Worm (Caenorhabditis elegans): ENCODE results near the gene josd-1.

josd-1 gene

DNA sequence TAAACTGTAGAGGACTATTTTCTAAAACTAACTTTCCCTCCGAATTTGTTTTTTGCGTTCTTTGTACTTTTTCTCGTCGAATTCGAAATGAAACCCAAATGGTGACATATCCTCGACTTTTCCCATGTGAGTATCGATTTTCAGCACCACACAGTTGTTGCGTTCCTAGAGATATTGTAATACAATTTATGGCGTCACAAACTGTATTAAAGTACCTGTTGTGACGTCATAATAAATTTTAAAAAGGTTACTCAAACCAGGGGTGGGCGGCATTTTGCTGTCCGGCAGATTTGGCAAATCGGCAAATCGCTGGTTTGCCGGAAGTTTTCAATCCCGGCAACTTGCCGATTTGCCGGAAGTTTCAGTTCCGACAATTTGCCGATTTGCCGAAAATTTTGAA lies 35.7 kb upstream of the josd-1 start:
- TF ChIP-seq zip-8 (tag; optimal IDR thresholded peaks at IDR 0.05) (peak; percentile 93), nhr-76 (tag; optimal IDR thresholded peaks at IDR 0.05) (no peak)

DNA sequence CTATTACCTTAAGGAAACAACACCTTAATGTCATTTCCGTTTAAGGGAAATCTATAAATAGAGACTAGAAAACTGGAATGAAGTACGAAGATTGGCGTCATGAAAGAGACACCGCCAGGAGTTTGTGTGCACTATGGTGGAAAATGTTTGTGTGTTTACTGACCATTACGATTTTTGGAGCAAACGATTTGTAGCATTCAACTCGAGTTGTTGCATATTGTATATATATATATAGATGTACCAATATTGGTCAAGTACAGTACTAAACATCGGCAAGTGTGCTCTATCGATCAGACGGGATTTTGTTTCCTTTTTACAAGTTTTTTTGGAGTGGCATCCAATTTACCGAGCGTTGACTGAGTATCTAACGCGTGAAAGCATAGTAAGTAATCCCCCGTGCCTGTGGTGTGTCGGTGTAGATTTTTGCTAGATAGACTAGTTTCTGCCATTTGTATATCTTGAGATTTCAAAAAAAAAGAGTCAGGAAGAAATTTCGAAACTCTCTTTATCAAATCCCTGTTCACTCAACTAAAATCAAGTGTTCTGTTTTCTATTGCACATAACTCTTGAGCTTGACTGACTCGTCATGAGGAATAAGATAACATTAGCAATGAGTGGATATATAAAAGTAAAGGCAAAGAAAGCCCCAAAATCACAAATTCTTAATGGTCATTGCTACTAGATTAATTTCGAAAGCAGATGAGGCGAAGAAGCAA lies 34.5 kb upstream of the josd-1 start, which contains the start of the genes twk-45 and Y71H2AM.25:
Gene twk-45 (minus strand): TSS at position 101 of the 716 bp plus-strand sequence.
Gene Y71H2AM.25 (plus strand): TSS at position 666 of the 716 bp plus-strand sequence.
- no peak for TF ChIP-seq flh-1 (GFP tag; optimal IDR thresholded peaks at IDR 0.05)
- no peak for TF ChIP-seq nhr-76 (tag; optimal IDR thresholded peaks at IDR 0.05)
- no peak for TF ChIP-seq ztf-11 (tag; optimal IDR thresholded peaks at IDR 0.05)
- no peak for TF ChIP-seq blmp-1 (tag; optimal IDR thresholded peaks at IDR 0.05)
- no peak for TF ChIP-seq elt-3 (tag; optimal IDR thresholded peaks at IDR 0.05)
- no peak for TF ChIP-seq tbx-8 (GFP tag; optimal IDR thresholded peaks at IDR 0.05)
- no peak for TF ChIP-seq sptf-1 (tag; optimal IDR thresholded peaks at IDR 0.05)
- no peak for TF ChIP-seq nhr-2 (tag; optimal IDR thresholded peaks at IDR 0.05)
- no peak for TF ChIP-seq nhr-237 (tag; optimal IDR thresholded peaks at IDR 0.05)
- TF ChIP-seq ceh-39 (tag; optimal IDR thresholded peaks at IDR 0.05), result no peak
- no peak for TF ChIP-seq pha-4 (tag; optimal IDR thresholded peaks at IDR 0.05)
- no peak for TF ChIP-seq mab-5 (tag; optimal IDR thresholded peaks at IDR 0.05)
- no peak for TF ChIP-seq lin-32 (GFP tag; optimal IDR thresholded peaks at IDR 0.05)
- no peak for TF ChIP-seq nhr-12 (tag; optimal IDR thresholded peaks at IDR 0.05)
- no peak for TF ChIP-seq nhr-28 (tag; optimal IDR thresholded peaks at IDR 0.05)
- no peak for TF ChIP-seq lsy-2 (tag; optimal IDR thresholded peaks at IDR 0.05)
- no peak for TF ChIP-seq unc-62 (GFP tag; optimal IDR thresholded peaks at IDR 0.05)
- no peak for TF ChIP-seq M03D4.4 (tag; optimal IDR thresholded peaks at IDR 0.05)

DNA sequence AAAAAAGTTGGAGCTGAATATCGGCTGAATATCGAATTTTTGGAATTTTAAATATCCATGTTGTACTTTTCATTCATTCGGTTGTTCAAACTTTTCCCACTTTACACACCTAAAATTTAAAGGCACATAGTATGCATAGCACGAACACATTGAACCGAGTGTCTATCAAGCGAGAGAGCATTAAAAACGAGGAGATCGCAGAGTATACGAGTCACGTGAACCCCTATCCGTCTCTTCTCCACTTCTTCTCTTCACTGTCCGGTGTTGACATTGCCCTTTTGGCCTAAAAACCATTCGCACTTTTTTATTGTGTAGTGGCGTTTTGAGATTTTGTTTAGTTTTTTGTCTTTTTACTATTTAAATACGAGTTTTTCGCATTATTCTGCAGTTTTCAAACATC lies 32.0 kb upstream of the josd-1 start:
- TF ChIP-seq pha-4 (tag; optimal IDR thresholded peaks at IDR 0.05) (peak; percentile 34), ceh-39 (tag; optimal IDR thresholded peaks at IDR 0.05) (no peak), nhr-2 (tag; optimal IDR thresholded peaks at IDR 0.05) (peak; percentile 49), unc-62 (GFP tag; optimal IDR thresholded peaks at IDR 0.05) (peak; percentile 17)

ce11 chrIII:2805084-2805483 lies 31.4 kb upstream of the josd-1 start, which contains the start of gene Y71H2AM.3:
Y71H2AM.3 (plus strand) TSS chrIII:2805430.
- TF ChIP-seq nhr-237 (tag; optimal IDR thresholded peaks at IDR 0.05) (peak; percentile 35), elt-1 (tag; optimal IDR thresholded peaks at IDR 0.05; ENCODE audit: borderline replicate concordance, insufficient read depth) (no peak), lsy-2 (tag; optimal IDR thresholded peaks at IDR 0.05) (peak; percentile 1), M03D4.4 (tag; optimal IDR thresholded peaks at IDR 0.05) (no peak), ces-1 (GFP tag; optimal IDR thresholded peaks at IDR 0.05) (peak; percentile 66), unc-39 (tag; optimal IDR thresholded peaks at IDR 0.05) (no peak)

DNA sequence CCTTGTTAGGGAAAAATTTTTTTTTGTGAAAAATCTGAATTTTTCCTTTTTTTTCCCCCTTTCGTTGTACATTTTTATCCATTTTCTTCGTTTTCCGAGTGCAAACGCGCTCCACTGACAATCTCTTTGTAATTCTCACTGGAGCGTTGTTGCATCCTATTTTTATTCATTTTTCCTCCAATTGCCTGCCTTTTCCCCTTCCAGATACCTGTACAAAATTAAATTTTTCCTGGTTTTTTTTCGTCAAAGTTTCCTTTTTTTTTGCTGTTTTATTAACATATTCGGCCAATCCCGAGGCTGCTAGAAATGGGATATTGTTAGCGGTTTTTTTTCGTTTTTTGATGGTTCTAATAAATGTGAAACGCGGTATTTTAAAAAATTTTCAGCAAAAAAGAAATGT lies 25.0 kb upstream of the josd-1 start:
- no peak for TF ChIP-seq ztf-11 (tag; optimal IDR thresholded peaks at IDR 0.05)
- TF ChIP-seq sem-2 (GFP tag; optimal IDR thresholded peaks at IDR 0.05), result no peak
- TF ChIP-seq blmp-1 (tag; optimal IDR thresholded peaks at IDR 0.05), result no peak
- TF ChIP-seq M03D4.4 (tag; optimal IDR thresholded peaks at IDR 0.05), result no peak
- TF ChIP-seq zip-8 (tag; optimal IDR thresholded peaks at IDR 0.05), result no peak
- no peak for TF ChIP-seq ceh-83 (GFP tag; optimal IDR thresholded peaks at IDR 0.05)
- TF ChIP-seq flh-1 (GFP tag; optimal IDR thresholded peaks at IDR 0.05), result no peak
- no peak for TF ChIP-seq bed-3 (GFP tag; optimal IDR thresholded peaks at IDR 0.05)
- TF ChIP-seq unc-120 (tag; optimal IDR thresholded peaks at IDR 0.05; ENCODE audit: poor library complexity, severe bottlenecking), result no peak
- TF ChIP-seq nhr-76 (tag; optimal IDR thresholded peaks at IDR 0.05), result no peak
- no peak for TF ChIP-seq lsy-2 (tag; optimal IDR thresholded peaks at IDR 0.05)
- TF ChIP-seq nhr-237 (tag; optimal IDR thresholded peaks at IDR 0.05), result no peak
- TF ChIP-seq ces-1 (GFP tag; optimal IDR thresholded peaks at IDR 0.05), result no peak
- no peak for TF ChIP-seq ceh-39 (tag; optimal IDR thresholded peaks at IDR 0.05)

DNA sequence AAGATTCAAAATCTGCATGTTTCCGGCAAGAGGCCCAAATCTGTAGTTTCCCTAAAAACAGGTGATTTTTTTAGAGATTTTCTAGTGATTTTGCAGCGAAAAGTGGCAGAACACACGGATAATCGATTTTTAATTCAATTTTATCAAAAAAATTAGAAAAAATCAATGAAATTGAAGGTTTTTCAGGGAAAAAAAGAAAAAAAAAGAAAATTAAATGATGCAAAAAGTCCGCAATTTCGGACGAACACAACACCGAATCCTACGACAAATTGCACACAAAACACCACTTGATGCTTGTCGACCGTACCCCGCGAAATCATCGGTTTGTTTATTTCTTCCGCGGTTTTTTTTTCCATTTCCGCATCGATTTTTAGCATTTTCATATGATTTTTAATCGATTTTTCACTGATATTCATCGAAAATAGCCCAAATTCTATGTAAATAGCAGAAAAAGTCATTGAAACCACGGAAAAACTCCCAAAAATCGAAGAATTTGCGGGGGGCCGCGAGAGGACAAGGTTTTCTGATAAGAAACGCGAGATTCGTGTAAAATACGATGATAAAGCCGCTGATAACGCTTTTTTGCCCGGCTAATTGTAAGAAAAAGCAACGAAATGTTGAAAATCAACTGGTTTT lies 21.4 kb upstream of the josd-1 start, which contains the start of gene tufm-1:
Gene tufm-1 (minus strand): TSS at position 51 of the 636 bp plus-strand sequence.
- TF ChIP-seq ces-1 (GFP tag; optimal IDR thresholded peaks at IDR 0.05) (peak; percentile 84), elt-1 (tag; optimal IDR thresholded peaks at IDR 0.05; ENCODE audit: borderline replicate concordance, insufficient read depth) (no peak), lsy-2 (tag; optimal IDR thresholded peaks at IDR 0.05) (peak; percentile 94), ceh-39 (tag; optimal IDR thresholded peaks at IDR 0.05) (no peak), pha-4 (tag; optimal IDR thresholded peaks at IDR 0.05) (no peak), unc-39 (tag; optimal IDR thresholded peaks at IDR 0.05) (no peak), nhr-237 (tag; optimal IDR thresholded peaks at IDR 0.05) (peak; percentile 47), lin-13 (tag; optimal IDR thresholded peaks at IDR 0.05) (peak; percentile 64), mep-1 (tag; optimal IDR thresholded peaks at IDR 0.05) (peak; percentile 64)
